Fruit fly (Drosophila melanogaster) whole organism, embryonic: ENCODE data around the gene CG4297.

ENCODE experiments used
- CG11093 ChIP-seq: fragments of 200-800 bp; sonication (Bioruptor generic); IDR thresholded peaks from 3 replicates; pipeline ENCODE4 v1.3.6; 2022; ENCODE audit warnings: missing biosample characterization, missing genetic modification characterization
- CG12071 ChIP-seq: fragments of 200-800 bp; sonication (Bioruptor generic); optimal IDR thresholded peaks from 3 replicates; lab custom pipeline; 2018; ENCODE audit warnings: missing biosample characterization, mild to moderate bottlenecking, missing genetic modification characterization
- CG13624 ChIP-seq: fragments of 200-800 bp; sonication (Bioruptor generic); optimal IDR thresholded peaks from 2 replicates; lab custom pipeline; 2016; ENCODE audit warnings: missing biosample characterization, missing genetic modification characterization
- CG14441 ChIP-seq: fragments of 200-800 bp; sonication (Bioruptor generic); IDR thresholded peaks from 2 replicates; pipeline ENCODE4 v1.3.6; 2022; ENCODE audit warnings: missing biosample characterization, missing genetic modification characterization
- CG14860 ChIP-seq: fragments of 200-800 bp; sonication (Bioruptor generic); IDR thresholded peaks from 3 replicates; pipeline ENCODE4 v1.3.6; 2022; ENCODE audit warnings: missing biosample characterization, missing genetic modification characterization; ENCODE audit not compliant: partially characterized antibody
- CG16815 ChIP-seq: fragments of 200-800 bp; sonication (Bioruptor generic); optimal IDR thresholded peaks from 3 replicates; lab custom pipeline; 2017; ENCODE audit warnings: missing biosample characterization, mild to moderate bottlenecking, missing genetic modification characterization
- CG17385 ChIP-seq: fragments of 200-800 bp; sonication (Bioruptor generic); optimal IDR thresholded peaks from 3 replicates; lab custom pipeline; 2018; ENCODE audit warnings: missing biosample characterization, mild to moderate bottlenecking, missing genetic modification characterization
- CG17912 ChIP-seq: fragments of 200-800 bp; sonication (Bioruptor generic); optimal IDR thresholded peaks from 2 replicates; lab custom pipeline; 2018; ENCODE audit warnings: missing biosample characterization, mild to moderate bottlenecking, missing genetic modification characterization
- CG30403 ChIP-seq: fragments of 200-800 bp; sonication (Bioruptor generic); optimal IDR thresholded peaks from 3 replicates; lab custom pipeline; 2016; ENCODE audit warnings: missing biosample characterization, missing genetic modification characterization
- CG31224 ChIP-seq: fragments of 200-800 bp; sonication (Bioruptor generic); IDR thresholded peaks from 2 replicates; pipeline ENCODE4 v1.3.6; 2022; ENCODE audit warnings: missing biosample characterization, missing genetic modification characterization
- CG34224 ChIP-seq: fragments of 200-800 bp; sonication (Bioruptor generic); IDR thresholded peaks from 3 replicates; pipeline ENCODE4 v1.3.6; 2022; ENCODE audit warnings: missing biosample characterization, missing genetic modification characterization; ENCODE audit not compliant: partially characterized antibody
- CG3838 ChIP-seq: fragments of 200-800 bp; sonication (Bioruptor generic); optimal IDR thresholded peaks from 3 replicates; lab custom pipeline; 2016; ENCODE audit warnings: missing biosample characterization, missing genetic modification characterization
- CG42726 ChIP-seq: fragments of 200-800 bp; sonication (Bioruptor generic); IDR thresholded peaks from 2 replicates; pipeline ENCODE4 v1.3.6; 2022; ENCODE audit warnings: missing biosample characterization, missing genetic modification characterization; ENCODE audit not compliant: partially characterized antibody
- CG4282 ChIP-seq: fragments of 200-800 bp; sonication (Bioruptor generic); optimal IDR thresholded peaks from 2 replicates; lab custom pipeline; 2016; ENCODE audit warnings: missing biosample characterization, missing genetic modification characterization
- CG4854 ChIP-seq: fragments of 200-800 bp; sonication (Bioruptor generic); optimal IDR thresholded peaks from 2 replicates; lab custom pipeline; 2016; ENCODE audit warnings: missing biosample characterization, missing genetic modification characterization, inconsistent platforms
- CG6272 ChIP-seq: fragments of 200-800 bp; sonication (Bioruptor generic); IDR thresholded peaks from 2 replicates; pipeline ENCODE4 v1.3.6; 2022; ENCODE audit warnings: missing biosample characterization, missing genetic modification characterization
- CG7928 ChIP-seq: fragments of 200-800 bp; sonication (Bioruptor generic); optimal IDR thresholded peaks from 2 replicates; lab custom pipeline; 2017; ENCODE audit warnings: missing biosample characterization, mild to moderate bottlenecking, missing genetic modification characterization
- CG8290 ChIP-seq, 3 experiments: fragments of 200-800 bp; sonication (Bioruptor generic); optimal IDR thresholded peaks; 2 replicates each; lab custom pipeline; 2016 to 2019; ENCODE audit warnings: missing biosample characterization in 3 of 3, missing genetic modification characterization in 3 of 3, mild to moderate bottlenecking in 2 of 3, moderate library complexity in 1 of 3
- CG8388 ChIP-seq: fragments of 200-800 bp; sonication (Bioruptor generic); optimal IDR thresholded peaks from 2 replicates; lab custom pipeline; 2019; ENCODE audit warnings: missing biosample characterization, mild to moderate bottlenecking, missing genetic modification characterization, moderate library complexity
- CG9817 ChIP-seq: fragments of 200-800 bp; sonication (Bioruptor generic); optimal IDR thresholded peaks from 2 replicates; lab custom pipeline; 2018; ENCODE audit warnings: missing biosample characterization, mild to moderate bottlenecking, missing genetic modification characterization, moderate library complexity
- CTCF ChIP-seq: fragments of 200-800 bp; sonication (Bioruptor generic); optimal IDR thresholded peaks from 2 replicates; lab custom pipeline; 2017; ENCODE audit warnings: missing biosample characterization, mild to moderate bottlenecking, missing genetic modification characterization, moderate library complexity
- Dref ChIP-seq: fragments of 200-800 bp; sonication (Bioruptor generic); IDR thresholded peaks from 2 replicates; pipeline ENCODE4 v1.3.6; 2022; ENCODE audit warnings: missing biosample characterization, missing genetic modification characterization
- Gug ChIP-seq: fragments of 200-800 bp; sonication (Bioruptor generic); IDR thresholded peaks from 4 replicates; pipeline ENCODE4 v1.3.6; 2022; ENCODE audit warnings: missing biosample characterization, missing genetic modification characterization
- NK7.1 ChIP-seq: fragments of 200-800 bp; sonication (Bioruptor generic); optimal IDR thresholded peaks from 3 replicates; lab custom pipeline; 2016; ENCODE audit warnings: missing biosample characterization, missing genetic modification characterization
- Sry-β ChIP-seq: fragments of 200-800 bp; sonication (Bioruptor generic); optimal IDR thresholded peaks from 2 replicates; lab custom pipeline; 2018; ENCODE audit warnings: missing biosample characterization, mild to moderate bottlenecking, missing genetic modification characterization, moderate library complexity
- Xrp1 ChIP-seq: fragments of 200-800 bp; sonication (Bioruptor generic); IDR thresholded peaks from 2 replicates; pipeline ENCODE4 v1.3.6; 2022; ENCODE audit warnings: missing biosample characterization, missing genetic modification characterization
- ash1 ChIP-seq: fragments of 200-800 bp; sonication (Bioruptor generic); optimal IDR thresholded peaks from 2 replicates; lab custom pipeline; 2018; ENCODE audit warnings: missing biosample characterization, mild to moderate bottlenecking, missing genetic modification characterization
- caup ChIP-seq: fragments of 200-800 bp; sonication (Bioruptor generic); optimal IDR thresholded peaks from 3 replicates; lab custom pipeline; 2017; ENCODE audit warnings: missing biosample characterization, mild to moderate bottlenecking, missing genetic modification characterization, moderate library complexity; ENCODE audit not compliant: severe bottlenecking
- crol ChIP-seq: fragments of 200-800 bp; sonication (Bioruptor generic); IDR thresholded peaks from 2 replicates; pipeline ENCODE4 v1.3.6; 2022; ENCODE audit warnings: missing biosample characterization, missing genetic modification characterization
- disco-r ChIP-seq: fragments of 200-800 bp; sonication (Bioruptor generic); optimal IDR thresholded peaks from 2 replicates; lab custom pipeline; 2016; ENCODE audit warnings: missing biosample characterization, missing genetic modification characterization
- fd102C ChIP-seq: fragments of 200-800 bp; sonication (Bioruptor generic); optimal IDR thresholded peaks from 2 replicates; lab custom pipeline; 2018; ENCODE audit warnings: missing biosample characterization, mild to moderate bottlenecking, missing genetic modification characterization, moderate library complexity
- grau ChIP-seq: fragments of 200-800 bp; optimal IDR thresholded peaks from 3 replicates; lab custom pipeline; 2019; ENCODE audit warnings: missing biosample characterization, mild to moderate bottlenecking, missing genetic modification characterization, moderate library complexity
- gt ChIP-seq: fragments of 200-800 bp; sonication (Bioruptor generic); IDR thresholded peaks from 2 replicates; pipeline ENCODE4 v1.3.6; 2022; ENCODE audit warnings: missing biosample characterization, missing genetic modification characterization
- her ChIP-seq: fragments of 200-800 bp; sonication (Bioruptor generic); optimal IDR thresholded peaks from 2 replicates; lab custom pipeline; 2016; ENCODE audit warnings: missing biosample characterization, missing genetic modification characterization
- ind ChIP-seq: fragments of 200-800 bp; sonication (Bioruptor generic); optimal IDR thresholded peaks from 3 replicates; lab custom pipeline; 2016; ENCODE audit warnings: missing biosample characterization, missing genetic modification characterization
- jing ChIP-seq: fragments of 200-800 bp; sonication (Bioruptor generic); optimal IDR thresholded peaks from 2 replicates; lab custom pipeline; 2018; ENCODE audit warnings: missing biosample characterization, mild to moderate bottlenecking, missing genetic modification characterization
- kay ChIP-seq: fragments of 200-800 bp; sonication (Bioruptor generic); optimal IDR thresholded peaks from 2 replicates; lab custom pipeline; 2016; ENCODE audit warnings: missing biosample characterization, missing genetic modification characterization
- kni ChIP-seq: fragments of 200-800 bp; sonication (Bioruptor generic); optimal IDR thresholded peaks from 3 replicates; lab custom pipeline; 2017; ENCODE audit warnings: mild to moderate bottlenecking, missing biosample characterization, missing genetic modification reagents, missing genetic modification characterization
- lola ChIP-seq, 3 experiments: fragments of >200 bp in 2 of 3; fragments of 200-800 bp in 1 of 3; sonication (Bioruptor generic) in 1 of 3; optimal IDR thresholded peaks; 2 replicates each; lab custom pipeline; 2017 to 2019; ENCODE audit warnings: missing biosample characterization in 3 of 3, missing genetic modification characterization in 3 of 3, mild to moderate bottlenecking in 1 of 3, moderate library complexity in 1 of 3
- pita ChIP-seq: fragments of 200-800 bp; sonication (Bioruptor generic); optimal IDR thresholded peaks from 2 replicates; lab custom pipeline; 2017; ENCODE audit warnings: missing biosample characterization, mild to moderate bottlenecking, missing genetic modification characterization
- sd ChIP-seq: fragments of 200-800 bp; sonication (Bioruptor generic); optimal IDR thresholded peaks from 3 replicates; lab custom pipeline; 2018; ENCODE audit warnings: missing biosample characterization, mild to moderate bottlenecking, missing genetic modification characterization, moderate library complexity
- slp2 ChIP-seq: fragments of 200-800 bp; sonication (Bioruptor generic); optimal IDR thresholded peaks from 2 replicates; lab custom pipeline; 2016; ENCODE audit warnings: missing biosample characterization, missing genetic modification characterization
- sob ChIP-seq: fragments of 200-800 bp; sonication (Bioruptor generic); IDR thresholded peaks from 2 replicates; pipeline ENCODE4 v1.3.6; 2022; ENCODE audit warnings: missing biosample characterization, missing genetic modification characterization
- tup ChIP-seq: fragments of 200-800 bp; sonication (Bioruptor generic); optimal IDR thresholded peaks from 2 replicates; lab custom pipeline; 2016; ENCODE audit warnings: missing biosample characterization, mild to moderate bottlenecking, missing genetic modification characterization, moderate library complexity
- usp ChIP-seq: fragments of >200 bp; optimal IDR thresholded peaks from 2 replicates; lab custom pipeline; 2017; ENCODE audit warnings: missing biosample characterization, missing genetic modification characterization

The CG4297 gene

DNA sequence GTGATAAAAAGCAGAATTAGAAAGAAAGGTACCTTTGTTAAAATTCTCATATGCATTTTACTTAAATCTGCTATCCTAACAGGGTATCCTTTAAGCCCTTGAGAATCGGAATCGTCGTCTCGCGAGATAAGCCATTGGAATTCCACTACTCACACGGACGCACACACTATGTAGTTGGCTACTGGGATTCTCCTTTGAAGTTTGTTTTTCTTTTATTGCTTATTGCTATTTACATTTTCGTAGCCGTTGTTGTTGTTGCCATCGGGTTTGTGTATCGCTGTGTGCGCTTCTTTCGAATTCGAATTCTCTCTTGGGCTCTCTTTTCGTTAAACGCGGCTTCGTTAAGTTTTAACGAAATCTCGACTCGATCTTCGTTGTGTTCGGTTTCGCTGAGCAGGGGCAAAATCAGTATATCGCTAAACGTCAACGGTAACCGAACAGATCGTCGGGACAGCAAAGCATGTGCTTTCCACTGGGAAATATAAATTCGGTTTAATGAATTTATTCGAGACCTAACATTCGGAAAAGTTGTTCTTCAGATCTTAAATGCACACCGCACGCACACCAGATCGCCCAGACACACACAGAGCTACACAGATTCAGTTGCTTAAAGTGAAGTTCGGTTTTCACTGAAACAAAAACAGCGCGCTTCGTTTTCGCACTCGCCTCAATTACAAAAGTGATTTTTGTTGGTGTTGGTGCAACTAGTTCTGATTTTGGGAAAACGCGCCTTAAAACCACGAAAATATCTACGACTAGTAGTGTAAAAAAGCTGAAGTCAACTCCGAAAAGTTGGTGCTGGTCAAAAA, 41.0 kb downstream of the CG4297 start, which contains the start of gene ex (continued):
- peak; percentile 5 for TF ChIP-seq Sry-β (GFP tag; lab: Kevin White, UChicago)
- TF ChIP-seq CG4282 (GFP tag; lab: Kevin White, UChicago): peak; percentile 20
- peak; percentile 14 for TF ChIP-seq ash1 (GFP tag; lab: Kevin White, UChicago)
- TF ChIP-seq CG6272 (GFP tag; lab: Robert Waterston, UW): no peak
- peak; percentile 75 for TF ChIP-seq caup (GFP tag; lab: Kevin White, UChicago)
- TF ChIP-seq CG14860 (GFP tag; lab: Robert Waterston, UW): no peak
- TF ChIP-seq CG3838 (GFP tag; lab: Kevin White, UChicago): no peak
- TF ChIP-seq jing (GFP tag; lab: Kevin White, UChicago): no peak
- peak; percentile 71 for TF ChIP-seq CG17912 (GFP tag; lab: Kevin White, UChicago)
- no peak for TF ChIP-seq CG14441
- TF ChIP-seq kay (GFP tag; lab: Kevin White, UChicago): peak; percentile 7
- TF ChIP-seq CTCF (GFP tag; lab: Kevin White, UChicago): peak; percentile 3
- TF ChIP-seq fd102C (GFP tag; lab: Kevin White, UChicago): peak; percentile 61
- 0 out of 2 replicates have a peak, but pooled peaks have one; percentile 21 for TF ChIP-seq crol (GFP tag; lab: Robert Waterston, UW)
- peak; percentile 18 for TF ChIP-seq CG8388 (GFP tag; lab: Kevin White, UChicago)
- TF ChIP-seq CG4854 (GFP tag; lab: Kevin White, UChicago): peak; percentile 31
- no peak for TF ChIP-seq CG11093 (GFP tag; lab: Robert Waterston, UW)
- peak; percentile 76 for TF ChIP-seq kni (GFP tag; lab: Kevin White, UChicago)
- peak; percentile 52 for TF ChIP-seq CG17385 (GFP tag; lab: Kevin White, UChicago)
- no peak for TF ChIP-seq CG16815 (GFP tag; lab: Kevin White, UChicago)
- TF ChIP-seq CG13624 (GFP tag; lab: Kevin White, UChicago): peak; percentile 14

- TF ChIP-seq her (GFP tag; lab: Kevin White, UChicago) (peak; percentile 45), disco-r (GFP tag; lab: Kevin White, UChicago) (no peak), grau (tag; lab: Kevin White, UChicago) (peak; percentile 44), CG30403 (GFP tag; lab: Kevin White, UChicago) (peak; percentile 71), lola (GFP tag; optimal IDR thresholded peaks at IDR 0.05; lab: Kevin White, UChicago) (peak in 1 of 3 experiments; percentile 68), CG34224 (GFP tag; lab: Robert Waterston, UW) (no peak), CG8290 (GFP tag; optimal IDR thresholded peaks at IDR 0.05; lab: Kevin White, UChicago) (no peak), CG8290 (tag; optimal IDR thresholded peaks at IDR 0.05; lab: Kevin White, UChicago) (no peak), CG3838 (GFP tag; lab: Kevin White, UChicago) (no peak), NK7.1 (GFP tag; lab: Kevin White, UChicago) (no peak), slp2 (GFP tag; lab: Kevin White, UChicago) (peak; percentile 20), CG9817 (no peak), Gug (GFP tag; lab: Robert Waterston, UW) (peak; percentile 61), CG42726 (GFP tag; lab: Robert Waterston, UW) (no peak), ind (peak; percentile 59), sd (tag; lab: Kevin White, UChicago) (peak; percentile 58), CG17385 (GFP tag; lab: Kevin White, UChicago) (no peak), CG12071 (GFP tag; lab: Kevin White, UChicago) (no peak), pita (GFP tag; lab: Kevin White, UChicago) (no peak), CG7928 (GFP tag; lab: Kevin White, UChicago) (no peak), Xrp1 (GFP tag; lab: Robert Waterston, UW) (peak; percentile 84), usp (GFP tag; lab: Kevin White, UChicago) (no peak), CG31224 (peak; percentile 9; the same call in 1 of the 2 replicates), tup (GFP tag; lab: Kevin White, UChicago) (no peak), Dref (GFP tag; lab: Robert Waterston, UW) (no peak), gt (0 out of 2 replicates have a peak, but pooled peaks have one; percentile 23), sob (no peak)
These were observed 42.1 kb downstream of the CG4297 start for dm6 chr2L:429680-430484.
